Worm (Caenorhabditis elegans): Measurements from ENCODE around the gene lpr-7.

DNA sequence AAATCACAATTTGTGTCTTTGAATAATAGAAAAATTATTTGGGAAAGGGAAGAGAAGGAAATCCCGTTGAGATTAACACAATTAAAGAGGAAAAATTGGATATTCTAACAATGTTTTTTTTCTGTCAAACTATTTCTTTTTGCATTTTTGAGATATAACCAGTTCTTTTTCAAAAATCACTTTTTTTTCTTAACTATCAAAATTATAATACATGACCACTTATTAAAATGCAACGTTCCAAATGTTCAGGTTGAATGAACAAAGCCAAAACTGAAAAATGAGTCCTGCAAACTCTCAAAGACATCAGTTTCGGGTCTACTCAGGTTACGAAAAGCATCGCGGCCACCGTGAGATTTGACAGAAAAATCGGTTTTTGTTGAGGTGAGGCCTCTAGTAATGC, 46.4 kb upstream of the lpr-7 start:
- TF ChIP-seq fos-1 (tag; optimal IDR thresholded peaks at IDR 0.05) (no peak), snpc-4 (tag; optimal IDR thresholded peaks at IDR 0.05) (no peak)
